Fruit fly (Drosophila melanogaster) whole organism, embryonic: ENCODE results near the gene NaPi-III.

Experiments
- Abd-B ChIP-seq: fragments of 200-800 bp; sonication (Bioruptor generic); optimal IDR thresholded peaks from 2 replicates; lab custom pipeline; 2018; ENCODE audit warnings: missing biosample characterization, mild to moderate bottlenecking, missing genetic modification characterization, moderate library complexity
- Aef1 ChIP-seq: fragments of 200-800 bp; sonication (Bioruptor generic); IDR thresholded peaks from 3 replicates; pipeline ENCODE4 v1.3.6; 2022; ENCODE audit warnings: missing biosample characterization, missing genetic modification characterization
- Antp ChIP-seq: fragments of 200-800 bp; sonication (Bioruptor generic); optimal IDR thresholded peaks from 3 replicates; lab custom pipeline; 2016; ENCODE audit warnings: missing biosample characterization, missing genetic modification characterization
- Atf6 ChIP-seq: fragments of 200-800 bp; sonication (Bioruptor generic); IDR thresholded peaks from 2 replicates; pipeline ENCODE4 v1.3.6; 2022; ENCODE audit warnings: missing biosample characterization, missing genetic modification characterization
- Bdp1 ChIP-seq: fragments of 200-800 bp; sonication (Bioruptor generic); optimal IDR thresholded peaks from 3 replicates; lab custom pipeline; 2016; ENCODE audit warnings: missing biosample characterization, missing genetic modification characterization
- CG10543 ChIP-seq: fragments of 200-800 bp; sonication (Bioruptor generic); optimal IDR thresholded peaks from 3 replicates; lab custom pipeline; 2017; ENCODE audit warnings: missing biosample characterization, mild to moderate bottlenecking, missing genetic modification characterization, moderate library complexity
- CG10979 ChIP-seq: fragments of 200-800 bp; sonication (Bioruptor generic); optimal IDR thresholded peaks from 2 replicates; lab custom pipeline; 2018; ENCODE audit warnings: missing biosample characterization, mild to moderate bottlenecking, missing genetic modification characterization, moderate library complexity
- CG12942 ChIP-seq: fragments of 200-800 bp; sonication (Bioruptor generic); optimal IDR thresholded peaks from 3 replicates; lab custom pipeline; 2016; ENCODE audit warnings: missing biosample characterization, missing genetic modification characterization
- CG13123 ChIP-seq: fragments of 200-800 bp; sonication (Bioruptor generic); optimal IDR thresholded peaks from 2 replicates; lab custom pipeline; 2016; ENCODE audit warnings: missing biosample characterization, missing genetic modification characterization
- CG15073 ChIP-seq: fragments of 200-800 bp; sonication (Bioruptor generic); optimal IDR thresholded peaks from 2 replicates; lab custom pipeline; 2016; ENCODE audit warnings: missing biosample characterization, missing genetic modification characterization
- CG2889 ChIP-seq: fragments of 200-800 bp; sonication (Bioruptor generic); IDR thresholded peaks from 3 replicates; pipeline ENCODE4 v1.3.6; 2022; ENCODE audit warnings: missing biosample characterization, missing genetic modification characterization
- CG42726 ChIP-seq: fragments of 200-800 bp; sonication (Bioruptor generic); IDR thresholded peaks from 2 replicates; pipeline ENCODE4 v1.3.6; 2022; ENCODE audit warnings: missing biosample characterization, missing genetic modification characterization; ENCODE audit not compliant: partially characterized antibody
- CG43689 ChIP-seq: fragments of 200-800 bp; sonication (Bioruptor generic); IDR thresholded peaks from 2 replicates; pipeline ENCODE4 v1.3.6; 2022; ENCODE audit warnings: missing biosample characterization, missing genetic modification characterization
- CG4820 ChIP-seq: fragments of 200-800 bp; sonication (Bioruptor generic); optimal IDR thresholded peaks from 3 replicates; lab custom pipeline; 2016; ENCODE audit warnings: missing biosample characterization, missing genetic modification characterization
- CG6254 ChIP-seq: fragments of 200-800 bp; sonication (Bioruptor generic); optimal IDR thresholded peaks from 3 replicates; lab custom pipeline; 2017; ENCODE audit warnings: mild to moderate bottlenecking, missing biosample characterization, missing genetic modification reagents, missing genetic modification characterization
- CG6654 ChIP-seq: fragments of 200-800 bp; sonication (Bioruptor generic); optimal IDR thresholded peaks from 2 replicates; lab custom pipeline; 2017; ENCODE audit warnings: missing biosample characterization, mild to moderate bottlenecking, missing genetic modification characterization
- CG6854 ChIP-seq: fragments of 200-800 bp; sonication (Bioruptor generic); optimal IDR thresholded peaks from 3 replicates; lab custom pipeline; 2017; ENCODE audit warnings: missing biosample characterization, mild to moderate bottlenecking, missing genetic modification characterization
- CG7745 ChIP-seq: fragments of 200-800 bp; sonication (Bioruptor generic); optimal IDR thresholded peaks from 2 replicates; lab custom pipeline; 2018; ENCODE audit warnings: missing biosample characterization, mild to moderate bottlenecking, missing genetic modification characterization, moderate library complexity
- CG7987 ChIP-seq: fragments of 200-800 bp; sonication (Bioruptor generic); optimal IDR thresholded peaks from 2 replicates; lab custom pipeline; 2018; ENCODE audit warnings: missing biosample characterization, mild to moderate bottlenecking, missing genetic modification characterization, moderate library complexity
- CG9817 ChIP-seq: fragments of 200-800 bp; sonication (Bioruptor generic); optimal IDR thresholded peaks from 2 replicates; lab custom pipeline; 2018; ENCODE audit warnings: missing biosample characterization, mild to moderate bottlenecking, missing genetic modification characterization, moderate library complexity
- CG9932 ChIP-seq: fragments of 200-800 bp; sonication (Bioruptor generic); IDR thresholded peaks from 2 replicates; pipeline ENCODE4 v1.3.6; 2022; ENCODE audit warnings: missing biosample characterization, missing genetic modification characterization
- Chrac-16 ChIP-seq: fragments of 200-800 bp; sonication (Bioruptor generic); optimal IDR thresholded peaks from 3 replicates; lab custom pipeline; 2016; ENCODE audit warnings: missing biosample characterization, missing genetic modification characterization
- D ChIP-seq, 2 experiments: fragments of 200-800 bp in 1 of 2; fragments of >200 bp in 1 of 2; sonication (Bioruptor generic) in 1 of 2; optimal IDR thresholded peaks; 2 replicates in 1 of 2; 3 replicates in 1 of 2; lab custom pipeline; 2017; ENCODE audit warnings: mild to moderate bottlenecking in 1 of 2, missing biosample characterization in 1 of 2, missing genetic modification characterization in 1 of 2, missing genetic modification reagents in 1 of 2
- D19A ChIP-seq: fragments of 200-800 bp; optimal IDR thresholded peaks from 3 replicates; lab custom pipeline; 2019; ENCODE audit warnings: missing biosample characterization, mild to moderate bottlenecking, missing genetic modification characterization, moderate library complexity
- Gsc ChIP-seq: fragments of 200-800 bp; sonication (Bioruptor generic); IDR thresholded peaks from 2 replicates; pipeline ENCODE4 v1.3.6; 2022; ENCODE audit warnings: missing biosample characterization, missing genetic modification characterization
- MBD-R2 ChIP-seq: fragments of 200-800 bp; sonication (Bioruptor generic); IDR thresholded peaks from 2 replicates; pipeline ENCODE4 v1.3.6; 2022; ENCODE audit warnings: missing biosample characterization, missing genetic modification characterization
- MTF-1 ChIP-seq: fragments of 200-800 bp; sonication (Bioruptor generic); optimal IDR thresholded peaks from 2 replicates; lab custom pipeline; 2018; ENCODE audit warnings: missing biosample characterization, mild to moderate bottlenecking, missing genetic modification characterization, borderline replicate concordance
- Max ChIP-seq: fragments of 200-800 bp; sonication (Bioruptor generic); optimal IDR thresholded peaks from 2 replicates; lab custom pipeline; 2016; ENCODE audit warnings: missing biosample characterization, mild to moderate bottlenecking, missing genetic modification characterization
- Myb ChIP-seq: fragments of 200-800 bp; sonication (Bioruptor generic); optimal IDR thresholded peaks from 2 replicates; lab custom pipeline; 2016; ENCODE audit warnings: missing biosample characterization, missing genetic modification characterization
- Optix ChIP-seq: fragments of 200-800 bp; sonication (Bioruptor generic); IDR thresholded peaks from 3 replicates; pipeline ENCODE4 v1.3.6; 2022; ENCODE audit warnings: missing biosample characterization, missing genetic modification characterization
- croc ChIP-seq: fragments of 200-800 bp; sonication (Bioruptor generic); conservative IDR thresholded peaks from 3 replicates; pipeline ENCODE4 v1.3.6; 2022; ENCODE audit warnings: missing biosample characterization, missing genetic modification characterization
- dm ChIP-seq: fragments of 200-800 bp; sonication (Bioruptor generic); optimal IDR thresholded peaks from 3 replicates; lab custom pipeline; 2016; ENCODE audit warnings: missing biosample characterization, missing genetic modification characterization
- ewg ChIP-seq: fragments of 200-800 bp; sonication (Bioruptor generic); optimal IDR thresholded peaks from 3 replicates; lab custom pipeline; 2017; ENCODE audit warnings: mild to moderate bottlenecking, missing biosample characterization, missing genetic modification reagents, missing genetic modification characterization
- grn ChIP-seq: fragments of 200-800 bp; sonication (Bioruptor generic); optimal IDR thresholded peaks from 3 replicates; lab custom pipeline; 2017; ENCODE audit warnings: missing biosample characterization, missing genetic modification characterization
- her ChIP-seq: fragments of 200-800 bp; sonication (Bioruptor generic); optimal IDR thresholded peaks from 2 replicates; lab custom pipeline; 2016; ENCODE audit warnings: missing biosample characterization, missing genetic modification characterization
- ind ChIP-seq: fragments of 200-800 bp; sonication (Bioruptor generic); optimal IDR thresholded peaks from 3 replicates; lab custom pipeline; 2016; ENCODE audit warnings: missing biosample characterization, missing genetic modification characterization
- inv ChIP-seq: fragments of 200-800 bp; sonication (Bioruptor generic); IDR thresholded peaks from 2 replicates; pipeline ENCODE4 v1.3.6; 2022; ENCODE audit warnings: missing biosample characterization, missing genetic modification characterization; ENCODE audit not compliant: partially characterized antibody
- kni ChIP-seq: fragments of 200-800 bp; sonication (Bioruptor generic); optimal IDR thresholded peaks from 3 replicates; lab custom pipeline; 2017; ENCODE audit warnings: mild to moderate bottlenecking, missing biosample characterization, missing genetic modification reagents, missing genetic modification characterization
- lilli ChIP-seq: fragments of 200-800 bp; sonication (Bioruptor generic); optimal IDR thresholded peaks from 3 replicates; lab custom pipeline; 2016; ENCODE audit warnings: missing biosample characterization, missing genetic modification characterization
- nom ChIP-seq: fragments of 200-800 bp; sonication (Bioruptor generic); optimal IDR thresholded peaks from 2 replicates; lab custom pipeline; 2017; ENCODE audit warnings: missing biosample characterization, missing genetic modification characterization, mild to moderate bottlenecking, moderate library complexity, missing genetic modification reagents
- onecut ChIP-seq: fragments of 200-800 bp; sonication (Bioruptor generic); IDR thresholded peaks from 2 replicates; pipeline ENCODE4 v1.3.6; 2022; ENCODE audit warnings: missing biosample characterization, missing genetic modification characterization
- peb ChIP-seq: fragments of 200-800 bp; sonication (Bioruptor generic); IDR thresholded peaks from 2 replicates; pipeline ENCODE4 v1.3.6; 2022; ENCODE audit warnings: missing biosample characterization, missing genetic modification characterization
- pfk ChIP-seq: fragments of 200-800 bp; sonication (Bioruptor generic); optimal IDR thresholded peaks from 2 replicates; lab custom pipeline; 2018; ENCODE audit warnings: missing biosample characterization, mild to moderate bottlenecking, missing genetic modification characterization, moderate library complexity
- sens ChIP-seq: fragments of 200-800 bp; sonication (Bioruptor generic); peaks from one replicate; lab custom pipeline; 2016; ENCODE audit warnings: missing biosample characterization, missing genetic modification characterization
- shn ChIP-seq: fragments of 200-800 bp; sonication (Bioruptor generic); optimal IDR thresholded peaks from 3 replicates; lab custom pipeline; 2016; ENCODE audit warnings: missing biosample characterization, missing genetic modification characterization
- slou ChIP-seq: fragments of 200-800 bp; sonication (Bioruptor generic); optimal IDR thresholded peaks from 3 replicates; lab custom pipeline; 2016; ENCODE audit warnings: missing biosample characterization, missing genetic modification characterization
- sna ChIP-seq: fragments of 200-800 bp; sonication (Bioruptor generic); IDR thresholded peaks from 2 replicates; pipeline ENCODE4 v1.3.6; 2022; ENCODE audit warnings: missing biosample characterization, missing genetic modification characterization; ENCODE audit not compliant: partially characterized antibody
- stwl ChIP-seq: fragments of 200-800 bp; sonication (Bioruptor generic); optimal IDR thresholded peaks from 3 replicates; lab custom pipeline; 2018; ENCODE audit warnings: missing biosample characterization, mild to moderate bottlenecking, missing genetic modification characterization, moderate library complexity
- tio ChIP-seq: fragments of 200-800 bp; sonication (Bioruptor generic); optimal IDR thresholded peaks from 2 replicates; lab custom pipeline; 2017; ENCODE audit warnings: missing biosample characterization, missing genetic modification characterization, inconsistent platforms
- unpg ChIP-seq: fragments of 200-800 bp; sonication (Bioruptor generic); optimal IDR thresholded peaks from 3 replicates; lab custom pipeline; 2018; ENCODE audit warnings: missing biosample characterization, mild to moderate bottlenecking, missing genetic modification characterization, moderate library complexity

The NaPi-III gene

dm6 chr3L:11093046-11093520, 30.1 kb upstream of the NaPi-III start, which contains the start of gene JIL-1 (continued):
- TF ChIP-seq CG6254 (no peak), kni (no peak), croc (GFP tag; lab: Robert Waterston, UW) (peak; percentile 54; the same call in 2 of the 3 replicates), sna (GFP tag; lab: Robert Waterston, UW) (peak; percentile 64), CG10543 (peak; percentile 60), Gsc (GFP tag; lab: Robert Waterston, UW) (no peak), Aef1 (peak; percentile 47), onecut (GFP tag; lab: Robert Waterston, UW) (peak; percentile 56), CG15073 (no peak), CG2889 (peak; percentile 63), D19A (tag; lab: Kevin White, UChicago) (no peak), CG13123 (GFP tag; lab: Kevin White, UChicago) (peak; percentile 39), CG7745 (no peak), CG43689 (GFP tag; lab: Robert Waterston, UW) (0 out of 2 replicates have a peak, but pooled peaks have one; percentile 31), CG6654 (GFP tag; lab: Kevin White, UChicago) (no peak), lilli (GFP tag; lab: Kevin White, UChicago) (peak; percentile 76), CG42726 (GFP tag; lab: Robert Waterston, UW) (peak; percentile 87), Optix (GFP tag; lab: Robert Waterston, UW) (no peak), MTF-1 (no peak), MBD-R2 (GFP tag; lab: Robert Waterston, UW) (peak; percentile 88), peb (GFP tag; lab: Robert Waterston, UW) (peak; percentile 33), Abd-B (peak; percentile 26), ewg (GFP tag; lab: Kevin White, UChicago) (peak; percentile 6), stwl (peak; percentile 66), D (optimal IDR thresholded peaks at IDR 0.05; lab: Kevin White, UChicago) (no peak), D (GFP tag; optimal IDR thresholded peaks at IDR 0.05; lab: Kevin White, UChicago) (peak; percentile 1), CG12942 (peak; percentile 60), unpg (GFP tag; lab: Kevin White, UChicago) (peak; percentile 30), grn (no peak), tio (GFP tag; lab: Kevin White, UChicago) (no peak), shn (GFP tag; lab: Kevin White, UChicago) (no peak), inv (GFP tag; lab: Robert Waterston, UW) (peak; percentile 83), ind (GFP tag; lab: Kevin White, UChicago) (peak; percentile 64), CG7987 (GFP tag; lab: Kevin White, UChicago) (peak; percentile 2), pfk (no peak), CG9932 (GFP tag; lab: Robert Waterston, UW) (peak; percentile 95), slou (peak; percentile 47), sens (peak; percentile 84), CG6854 (no peak), Myb (GFP tag; lab: Kevin White, UChicago) (peak; percentile 31), CG10979 (peak; percentile 34), CG4820 (GFP tag; lab: Kevin White, UChicago) (peak; percentile 52), Bdp1 (GFP tag; lab: Kevin White, UChicago) (peak; percentile 15), dm (GFP tag; lab: Kevin White, UChicago) (no peak), CG9817 (tag; lab: Kevin White, UChicago) (peak; percentile 60), Max (peak; percentile 67), Antp (peak; percentile 31), her (GFP tag; lab: Kevin White, UChicago) (no peak), nom (GFP tag; lab: Kevin White, UChicago) (no peak), Chrac-16 (GFP tag; lab: Kevin White, UChicago) (peak; percentile 63), Atf6 (GFP tag; lab: Robert Waterston, UW) (peak; percentile 67)
